Worm (Caenorhabditis elegans) whole organism, L1 larva: ENCODE measurements around the gene nhr-114.
A peak's percentile ranks its signal among the peaks of the same experiment; 100 is the strongest.

ENCODE experiments used
- C04F5.9 ChIP-seq: sonication (generic microtip); optimal IDR thresholded peaks from 2 replicates; lab custom pipeline; 2016; ENCODE audit warnings: missing genetic modification characterization, missing compliant biosample characterization
- aly-2 ChIP-seq: fragments of 150-350 bp; optimal IDR thresholded peaks from 2 replicates; lab custom pipeline; 2014; ENCODE audit warnings: missing biosample characterization, missing genetic modification characterization
- blmp-1 ChIP-seq: fragments of 150-350 bp; optimal IDR thresholded peaks from 2 replicates; lab custom pipeline; 2014; ENCODE audit warnings: missing biosample characterization, missing genetic modification characterization
- ceh-8 ChIP-seq: fragments of 200-800 bp; sonication (Bioruptor generic); optimal IDR thresholded peaks from 2 replicates; lab custom pipeline; 2018; ENCODE audit warnings: mild to moderate bottlenecking, missing genetic modification characterization, moderate library complexity, missing compliant biosample characterization
- ceh-88 ChIP-seq: fragments of 200-800 bp; sonication (Bioruptor generic); IDR thresholded peaks from 2 replicates; pipeline ENCODE4 v1.3.6; 2022; ENCODE audit warnings: missing genetic modification characterization, missing compliant biosample characterization
- ceh-90 ChIP-seq: sonication (generic microtip); optimal IDR thresholded peaks from 2 replicates; lab custom pipeline; 2016; ENCODE audit warnings: missing genetic modification characterization, missing compliant biosample characterization
- ces-1 ChIP-seq: fragments of 150-350 bp; optimal IDR thresholded peaks from 2 replicates; lab custom pipeline; 2014; ENCODE audit warnings: missing biosample characterization, missing genetic modification reagents, missing genetic modification characterization
- dpl-1 ChIP-seq, 3 experiments: fragments of 150-350 bp in 2 of 3; sonication (generic microtip) in 1 of 3; optimal IDR thresholded peaks; 2 replicates each; lab custom pipeline; 2014 to 2017; ENCODE audit warnings: missing biosample characterization in 3 of 3, missing genetic modification characterization in 3 of 3, missing genetic modification reagents in 3 of 3
- dsc-1 ChIP-seq: sonication (generic microtip); optimal IDR thresholded peaks from 2 replicates; lab custom pipeline; 2016; ENCODE audit warnings: mild to moderate bottlenecking, missing genetic modification characterization, missing compliant biosample characterization
- efl-1 ChIP-seq, 4 experiments: fragments of 150-350 bp; optimal IDR thresholded peaks in 3 of 4; peaks in 1 of 4; 1 replicate in 1 of 4; 2 replicates in 3 of 4; lab custom pipeline; 2014; ENCODE audit warnings: missing biosample characterization in 2 of 4, missing genetic modification characterization in 2 of 4, missing genetic modification reagents in 2 of 4
- efl-3 ChIP-seq: fragments of 200-800 bp; sonication (Bioruptor generic); optimal IDR thresholded peaks from 2 replicates; lab custom pipeline; 2018; ENCODE audit warnings: mild to moderate bottlenecking, missing genetic modification characterization, missing compliant biosample characterization
- egl-13 ChIP-seq: sonication (generic microtip); optimal IDR thresholded peaks from 2 replicates; lab custom pipeline; 2016; ENCODE audit warnings: missing genotype, missing genetic modification reagents, missing genetic modification characterization, missing compliant biosample characterization
- egl-27 ChIP-seq, 2 experiments: fragments of 150-350 bp in 1 of 2; sonication (generic microtip); optimal IDR thresholded peaks; 3 replicates each; lab custom pipeline; 2017 to 2018; ENCODE audit warnings: missing biosample characterization in 2 of 2, missing genetic modification characterization in 2 of 2, missing genetic modification reagents in 2 of 2
- elt-2 ChIP-seq: sonication (generic microtip); optimal IDR thresholded peaks from 2 replicates; lab custom pipeline; 2016; ENCODE audit warnings: missing genetic modification characterization, mild to moderate bottlenecking, inconsistent platforms, missing compliant biosample characterization, missing genetic modification reagents
- elt-3 ChIP-seq, 6 experiments: fragments of 150-350 bp in 1 of 6; sonication (generic microtip); optimal IDR thresholded peaks; 2 replicates each; lab custom pipeline; 2017 to 2018; ENCODE audit warnings: missing biosample characterization in 6 of 6, missing genetic modification characterization in 6 of 6, inconsistent platforms in 1 of 6
- ets-5 ChIP-seq: fragments of 200-800 bp; sonication (Bioruptor generic); IDR thresholded peaks from 2 replicates; pipeline ENCODE4 v1.3.6; 2022; ENCODE audit warnings: missing genetic modification characterization, missing compliant biosample characterization
- fkh-4 ChIP-seq: sonication (generic microtip); optimal IDR thresholded peaks from 2 replicates; lab custom pipeline; 2016; ENCODE audit warnings: missing compliant biosample characterization, missing genetic modification characterization, borderline replicate concordance
- fos-1 ChIP-seq: fragments of 150-350 bp; optimal IDR thresholded peaks from 2 replicates; lab custom pipeline; 2014; ENCODE audit warnings: missing biosample characterization, missing genetic modification characterization
- grh-1 ChIP-seq: fragments of 200-800 bp; sonication (Bioruptor generic); IDR thresholded peaks from 2 replicates; pipeline ENCODE4 v1.3.6; 2022; ENCODE audit warnings: missing genetic modification reagents, missing genetic modification characterization, missing compliant biosample characterization
- hlh-17 ChIP-seq: fragments of 200-800 bp; sonication (Bioruptor generic); optimal IDR thresholded peaks from 2 replicates; lab custom pipeline; 2018; ENCODE audit warnings: missing genetic modification characterization, mild to moderate bottlenecking, missing compliant biosample characterization, moderate library complexity, borderline replicate concordance
- hpl-2 ChIP-seq: fragments of 150-350 bp; optimal IDR thresholded peaks from 2 replicates; lab custom pipeline; 2014; ENCODE audit warnings: missing biosample characterization, missing genetic modification reagents, missing genetic modification characterization
- isw-1 ChIP-seq: fragments of 200-800 bp; sonication (Bioruptor generic); IDR thresholded peaks from 2 replicates; pipeline ENCODE4 v1.3.6; 2022; ENCODE audit warnings: missing genetic modification characterization, missing compliant biosample characterization
- jun-1 ChIP-seq: fragments of 150-350 bp; optimal IDR thresholded peaks from 2 replicates; lab custom pipeline; 2014; ENCODE audit warnings: missing biosample characterization, missing genetic modification reagents, missing genetic modification characterization
- lin-13 ChIP-seq: fragments of 150-350 bp; optimal IDR thresholded peaks from 2 replicates; lab custom pipeline; 2014; ENCODE audit warnings: missing biosample characterization, missing genetic modification reagents, missing genetic modification characterization
- lin-14 ChIP-seq: fragments of 200-800 bp; sonication (Bioruptor generic); optimal IDR thresholded peaks from 2 replicates; lab custom pipeline; 2018; ENCODE audit warnings: mild to moderate bottlenecking, missing genetic modification characterization, moderate library complexity, missing compliant biosample characterization
- lin-15B ChIP-seq: fragments of 150-350 bp; sonication (generic microtip); optimal IDR thresholded peaks from 3 replicates; lab custom pipeline; 2014; ENCODE audit warnings: missing biosample characterization, missing genetic modification characterization
- lin-35 ChIP-seq, 2 experiments: fragments of 150-350 bp; optimal IDR thresholded peaks; 2 replicates each; lab custom pipeline; 2014; ENCODE audit warnings: missing biosample characterization in 2 of 2, missing genetic modification characterization in 2 of 2, missing genetic modification reagents in 2 of 2
- mdl-1 ChIP-seq, 2 experiments: fragments of 150-350 bp; optimal IDR thresholded peaks; 2 replicates each; lab custom pipeline; 2014 to 2017; ENCODE audit warnings: missing biosample characterization in 2 of 2, missing genetic modification characterization in 2 of 2, inconsistent platforms in 1 of 2
- mef-2 ChIP-seq: fragments of 150-350 bp; optimal IDR thresholded peaks from 2 replicates; lab custom pipeline; 2014; ENCODE audit warnings: missing biosample characterization, missing genetic modification characterization
- mep-1 ChIP-seq: fragments of 150-350 bp; optimal IDR thresholded peaks from 2 replicates; lab custom pipeline; 2014; ENCODE audit warnings: missing biosample characterization, missing genetic modification characterization
- nhr-11 ChIP-seq: fragments of 150-350 bp; optimal IDR thresholded peaks from 2 replicates; lab custom pipeline; 2014; ENCODE audit warnings: missing biosample characterization, missing genetic modification characterization
- nhr-19 ChIP-seq: fragments of 200-800 bp; sonication (Bioruptor generic); conservative IDR thresholded peaks from 2 replicates; pipeline ENCODE4 v1.3.6; 2022; ENCODE audit warnings: missing genetic modification characterization, missing compliant biosample characterization
- nhr-20 ChIP-seq: sonication (generic microtip); optimal IDR thresholded peaks from 2 replicates; lab custom pipeline; 2016; ENCODE audit warnings: mild to moderate bottlenecking, missing genetic modification characterization, missing compliant biosample characterization
- nhr-237 ChIP-seq: fragments of 150-350 bp; optimal IDR thresholded peaks from 2 replicates; lab custom pipeline; 2014; ENCODE audit warnings: missing biosample characterization, missing genetic modification characterization
- nhr-47 ChIP-seq: sonication (generic microtip); optimal IDR thresholded peaks from 2 replicates; lab custom pipeline; 2016; ENCODE audit warnings: mild to moderate bottlenecking, missing genetic modification characterization, moderate library complexity, missing compliant biosample characterization
- nhr-77 ChIP-seq: fragments of 150-350 bp; optimal IDR thresholded peaks from 2 replicates; lab custom pipeline; 2014; ENCODE audit warnings: missing biosample characterization, missing genetic modification characterization
- pax-3 ChIP-seq: fragments of 200-800 bp; sonication (Bioruptor generic); optimal IDR thresholded peaks from 2 replicates; lab custom pipeline; 2018; ENCODE audit warnings: mild to moderate bottlenecking, missing genetic modification characterization, moderate library complexity, missing compliant biosample characterization
- pqm-1 ChIP-seq: sonication (generic microtip); optimal IDR thresholded peaks from 3 replicates; lab custom pipeline; 2017; ENCODE audit warnings: missing biosample characterization, missing genetic modification characterization
- snpc-4 ChIP-seq: fragments of 150-350 bp; optimal IDR thresholded peaks from 2 replicates; lab custom pipeline; 2014; ENCODE audit warnings: missing biosample characterization, missing genetic modification characterization
- sox-4 ChIP-seq: sonication (generic microtip); optimal IDR thresholded peaks from 2 replicates; lab custom pipeline; 2016; ENCODE audit warnings: missing genetic modification characterization, missing compliant biosample characterization
- sup-37 ChIP-seq: fragments of 200-800 bp; sonication (Bioruptor generic); optimal IDR thresholded peaks from 2 replicates; lab custom pipeline; 2018; ENCODE audit warnings: mild to moderate bottlenecking, missing genetic modification characterization, missing compliant biosample characterization
- swsn-7 ChIP-seq: sonication (generic microtip); optimal IDR thresholded peaks from 2 replicates; lab custom pipeline; 2016; ENCODE audit warnings: missing genetic modification characterization, missing compliant biosample characterization
- tbx-2 ChIP-seq: sonication (generic microtip); optimal IDR thresholded peaks from 2 replicates; lab custom pipeline; 2016; ENCODE audit warnings: missing genetic modification characterization, missing compliant biosample characterization
- tlp-1 ChIP-seq: fragments of 150-350 bp; optimal IDR thresholded peaks from 2 replicates; lab custom pipeline; 2014; ENCODE audit warnings: missing biosample characterization, missing genetic modification characterization
- unc-130 ChIP-seq: fragments of 150-350 bp; optimal IDR thresholded peaks from 2 replicates; lab custom pipeline; 2017; ENCODE audit warnings: missing biosample characterization, missing genetic modification characterization, inconsistent platforms
- unc-30 ChIP-seq: sonication (generic microtip); optimal IDR thresholded peaks from 2 replicates; lab custom pipeline; 2017; ENCODE audit warnings: missing biosample characterization, missing genetic modification characterization
- unc-62 ChIP-seq: fragments of 150-350 bp; optimal IDR thresholded peaks from 2 replicates; lab custom pipeline; 2014; ENCODE audit warnings: missing biosample characterization, missing genetic modification reagents, missing genetic modification characterization
- unc-86 ChIP-seq: sonication (generic microtip); optimal IDR thresholded peaks from 2 replicates; lab custom pipeline; 2016; ENCODE audit warnings: missing genetic modification characterization, missing compliant biosample characterization
- xbp-1 ChIP-seq: sonication (generic microtip); optimal IDR thresholded peaks from 2 replicates; lab custom pipeline; 2016; ENCODE audit warnings: missing genetic modification characterization, missing compliant biosample characterization
- zag-1 ChIP-seq: fragments of 150-350 bp; optimal IDR thresholded peaks from 2 replicates; lab custom pipeline; 2014; ENCODE audit warnings: missing biosample characterization, missing genetic modification characterization
- ztf-11 ChIP-seq, 2 experiments: sonication (generic microtip); optimal IDR thresholded peaks; 2 replicates each; lab custom pipeline; 2016 to 2017; ENCODE audit warnings: missing genetic modification characterization in 2 of 2, missing biosample characterization in 1 of 2, missing compliant biosample characterization in 1 of 2
- ztf-4 ChIP-seq: fragments of 150-350 bp; optimal IDR thresholded peaks from 2 replicates; lab custom pipeline; 2014; ENCODE audit warnings: missing biosample characterization, missing genetic modification characterization

The nhr-114 gene

DNA sequence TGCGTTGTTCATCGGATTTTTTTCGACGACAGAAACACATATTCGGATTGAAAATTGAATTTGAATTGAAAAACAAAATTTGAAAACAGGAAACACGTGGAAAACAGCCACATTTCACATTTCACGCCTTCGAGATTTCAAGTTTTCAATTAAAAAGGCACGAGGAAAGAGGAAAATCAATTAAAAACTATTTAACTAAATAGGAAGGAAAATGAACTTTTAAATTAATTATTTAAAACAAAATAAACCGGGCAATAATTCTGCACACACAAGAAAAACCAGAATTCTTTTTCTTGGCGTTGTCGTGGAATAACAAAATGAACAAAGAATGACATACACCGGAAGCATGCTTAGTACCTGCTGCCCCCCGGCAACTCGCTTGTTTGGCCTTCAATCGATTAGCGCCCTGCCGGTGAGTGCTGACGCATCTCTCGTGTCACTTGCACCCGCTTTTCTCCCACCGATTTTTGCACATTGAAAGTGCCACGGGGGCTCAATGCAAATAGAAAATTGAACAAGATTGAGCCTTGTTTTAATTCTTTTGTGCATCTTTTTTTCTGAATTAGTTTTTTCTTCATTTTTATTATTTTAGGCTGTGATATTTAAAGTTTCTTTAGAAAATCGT, 7.7 kb downstream of the nhr-114 start, which contains the start of gene Y45G5AM.9 (continued):
- peak; percentile 61 for TF ChIP-seq snpc-4
- no peak for TF ChIP-seq unc-30 (tag; lab: Kevin White, UChicago)
- no peak for TF ChIP-seq egl-27 (tag; optimal IDR thresholded peaks at IDR 0.05; lab: Kevin White, UChicago)
- TF ChIP-seq pqm-1 (tag; lab: Kevin White, UChicago): no peak
- TF ChIP-seq mef-2: no peak
- TF ChIP-seq aly-2 (tag; lab: Kevin White, UChicago): no peak
- peak; percentile 9 for TF ChIP-seq nhr-11 (tag; lab: Kevin White, UChicago)
- peak; percentile 82 for TF ChIP-seq swsn-7 (tag; lab: Kevin White, UChicago)
- TF ChIP-seq ceh-8: peak; percentile 19
- TF ChIP-seq unc-130 (tag; lab: Kevin White, UChicago): peak; percentile 53
- TF ChIP-seq ceh-90 (tag; lab: Kevin White, UChicago): no peak
- TF ChIP-seq elt-3 (tag; optimal IDR thresholded peaks at IDR 0.05; lab: Kevin White, UChicago): peak in 2 of 6 experiments; percentile 33 to 45
- TF ChIP-seq lin-35 (GFP tag; optimal IDR thresholded peaks at IDR 0.05; lab: Kevin White, UChicago): peak; percentile 85 to 89
- TF ChIP-seq ceh-88 (GFP tag; lab: Robert Waterston, UW): peak; percentile 34; the same call in 1 of the 2 replicates
- TF ChIP-seq sox-4 (tag; lab: Kevin White, UChicago): peak; percentile 54
- TF ChIP-seq mep-1 (tag; lab: Kevin White, UChicago): peak; percentile 80
- TF ChIP-seq hpl-2: peak; percentile 3
- peak; percentile 77 for TF ChIP-seq nhr-19 (GFP tag; lab: Robert Waterston, UW)
- peak; percentile 83 for TF ChIP-seq nhr-77 (tag; lab: Kevin White, UChicago)
- TF ChIP-seq tbx-2 (tag; lab: Kevin White, UChicago): peak; percentile 87
- peak; percentile 79 for TF ChIP-seq grh-1 (GFP tag; lab: Robert Waterston, UW)
- peak; percentile 69 for TF ChIP-seq fos-1 (tag; lab: Kevin White, UChicago)
- TF ChIP-seq mdl-1 (tag; optimal IDR thresholded peaks at IDR 0.05; lab: Kevin White, UChicago): peak in 1 of 2 experiments; percentile 77
- peak; percentile 73 for TF ChIP-seq egl-13 (tag; lab: Kevin White, UChicago)
- TF ChIP-seq lin-13 (GFP tag; lab: Kevin White, UChicago): peak; percentile 73
- peak; percentile 76 to 83 (median 82) for TF ChIP-seq dpl-1 (GFP tag; optimal IDR thresholded peaks at IDR 0.05; lab: Kevin White, UChicago)
- peak; percentile 45 for TF ChIP-seq fkh-4 (tag; lab: Kevin White, UChicago)
- TF ChIP-seq ztf-4: no peak
- TF ChIP-seq sup-37 (GFP tag; lab: Kevin White, UChicago): no peak
- TF ChIP-seq xbp-1 (tag; lab: Kevin White, UChicago): peak; percentile 82
- no peak for TF ChIP-seq unc-62 (GFP tag; lab: Kevin White, UChicago)
- TF ChIP-seq pax-3 (tag; lab: Kevin White, UChicago): peak; percentile 7
- no peak for TF ChIP-seq zag-1 (tag; lab: Kevin White, UChicago)
- TF ChIP-seq nhr-237: no peak
- TF ChIP-seq efl-3 (GFP tag; lab: Kevin White, UChicago): no peak
- TF ChIP-seq efl-1 (optimal IDR thresholded peaks at IDR 0.05; lab: Kevin White, UChicago): peak; percentile 83
- TF ChIP-seq efl-1 (GFP tag; optimal IDR thresholded peaks at IDR 0.05 in 1 of 2; lab: Kevin White, UChicago): peak; percentile 75 to 98
- peak; percentile 70 for TF ChIP-seq isw-1
- peak; percentile 14 for TF ChIP-seq lin-15B
- TF ChIP-seq jun-1 (tag; lab: Kevin White, UChicago): peak; percentile 60
- TF ChIP-seq elt-2 (tag; lab: Kevin White, UChicago): peak; percentile 37
- TF ChIP-seq tlp-1: no peak
- peak; percentile 43 for TF ChIP-seq blmp-1 (tag; lab: Kevin White, UChicago)
- no peak for TF ChIP-seq ets-5
- TF ChIP-seq nhr-47: peak; percentile 89
- TF ChIP-seq C04F5.9: no peak
- TF ChIP-seq ces-1 (GFP tag; lab: Kevin White, UChicago): no peak
- peak in 1 of 2 experiments; percentile 36 for TF ChIP-seq ztf-11 (tag; optimal IDR thresholded peaks at IDR 0.05; lab: Kevin White, UChicago)
- TF ChIP-seq dsc-1 (tag; lab: Kevin White, UChicago): peak; percentile 84
- peak; percentile 82 for TF ChIP-seq nhr-20 (tag; lab: Kevin White, UChicago)
- peak; percentile 79 for TF ChIP-seq unc-86 (tag; lab: Kevin White, UChicago)
- TF ChIP-seq hlh-17 (GFP tag; lab: Kevin White, UChicago): no peak
- TF ChIP-seq lin-14: no peak
